Fruit fly (Drosophila melanogaster) whole organism, embryonic: ENCODE results near the gene CG43389.
A peak's percentile ranks its signal among the peaks of the same experiment; 100 is the strongest.

Source experiments
- Abd-B ChIP-seq: fragments of 200-800 bp; sonication (Bioruptor generic); optimal IDR thresholded peaks from 2 replicates; lab custom pipeline; 2018; ENCODE audit warnings: missing biosample characterization, mild to moderate bottlenecking, missing genetic modification characterization, moderate library complexity
- Atf-2 ChIP-seq: fragments of 200-800 bp; sonication (Bioruptor generic); optimal IDR thresholded peaks from 2 replicates; lab custom pipeline; 2016; ENCODE audit warnings: missing biosample characterization, missing genetic modification characterization
- C15 ChIP-seq: fragments of 200-800 bp; sonication (Bioruptor generic); IDR thresholded peaks from 3 replicates; pipeline ENCODE4 v1.3.6; 2022; ENCODE audit warnings: missing biosample characterization, missing genetic modification characterization
- CG10543 ChIP-seq: fragments of 200-800 bp; sonication (Bioruptor generic); optimal IDR thresholded peaks from 3 replicates; lab custom pipeline; 2017; ENCODE audit warnings: missing biosample characterization, mild to moderate bottlenecking, missing genetic modification characterization, moderate library complexity
- CG11696 ChIP-seq: fragments of 200-800 bp; sonication (Bioruptor generic); IDR thresholded peaks from 2 replicates; pipeline ENCODE4 v1.3.6; 2022; ENCODE audit warnings: missing biosample characterization, missing genetic modification characterization
- CG16779 ChIP-seq: fragments of 200-800 bp; sonication (Bioruptor generic); IDR thresholded peaks from 2 replicates; pipeline ENCODE4 v1.3.6; 2022; ENCODE audit warnings: missing biosample characterization, missing genetic modification characterization
- CG16813 ChIP-seq: fragments of 200-800 bp; sonication (Bioruptor generic); IDR thresholded peaks from 3 replicates; pipeline ENCODE4 v1.3.6; 2022; ENCODE audit warnings: missing biosample characterization, missing genetic modification characterization; ENCODE audit not compliant: partially characterized antibody
- CG17359 ChIP-seq: fragments of 200-800 bp; sonication (Bioruptor generic); optimal IDR thresholded peaks from 3 replicates; lab custom pipeline; 2018; ENCODE audit warnings: missing biosample characterization, mild to moderate bottlenecking, missing genetic modification characterization, moderate library complexity
- CG17802 ChIP-seq: fragments of 200-800 bp; sonication (Bioruptor generic); optimal IDR thresholded peaks from 2 replicates; lab custom pipeline; 2018; ENCODE audit warnings: missing biosample characterization, mild to moderate bottlenecking, missing genetic modification characterization, moderate library complexity
- CG17829 ChIP-seq: fragments of 200-800 bp; optimal IDR thresholded peaks from 2 replicates; lab custom pipeline; 2019; ENCODE audit warnings: missing biosample characterization, mild to moderate bottlenecking, missing genetic modification characterization, moderate library complexity
- CG1792 ChIP-seq: fragments of 200-800 bp; sonication (Bioruptor generic); optimal IDR thresholded peaks from 2 replicates; lab custom pipeline; 2016; ENCODE audit warnings: missing biosample characterization, missing genetic modification characterization
- CG2202 ChIP-seq: fragments of 200-800 bp; sonication (Bioruptor generic); optimal IDR thresholded peaks from 2 replicates; lab custom pipeline; 2018; ENCODE audit warnings: missing biosample characterization, mild to moderate bottlenecking, missing genetic modification characterization
- CG2712 ChIP-seq: fragments of 200-800 bp; optimal IDR thresholded peaks from 3 replicates; lab custom pipeline; 2019; ENCODE audit warnings: missing biosample characterization, mild to moderate bottlenecking, missing genetic modification characterization, moderate library complexity
- CG4328 ChIP-seq: fragments of 200-800 bp; sonication (Bioruptor generic); optimal IDR thresholded peaks from 3 replicates; lab custom pipeline; 2017; ENCODE audit warnings: missing biosample characterization, missing genetic modification reagents, missing genetic modification characterization
- CG5245 ChIP-seq: fragments of 200-800 bp; sonication (Bioruptor generic); optimal IDR thresholded peaks from 3 replicates; lab custom pipeline; 2016; ENCODE audit warnings: missing biosample characterization, missing genetic modification characterization
- CG8359 ChIP-seq: fragments of 200-800 bp; sonication (Bioruptor generic); optimal IDR thresholded peaks from 2 replicates; lab custom pipeline; 2017; ENCODE audit warnings: missing biosample characterization, mild to moderate bottlenecking, missing genetic modification characterization, borderline replicate concordance
- CG8388 ChIP-seq: fragments of 200-800 bp; sonication (Bioruptor generic); optimal IDR thresholded peaks from 2 replicates; lab custom pipeline; 2019; ENCODE audit warnings: missing biosample characterization, mild to moderate bottlenecking, missing genetic modification characterization, moderate library complexity
- CG8478 ChIP-seq: fragments of >200 bp; optimal IDR thresholded peaks from 2 replicates; lab custom pipeline; 2018
- CHES-1-like ChIP-seq: fragments of 200-800 bp; sonication (Bioruptor generic); optimal IDR thresholded peaks from 2 replicates; lab custom pipeline; 2016; ENCODE audit warnings: missing biosample characterization, missing genetic modification characterization
- Camta ChIP-seq: fragments of 200-800 bp; sonication (Bioruptor generic); optimal IDR thresholded peaks from 2 replicates; lab custom pipeline; 2016; ENCODE audit warnings: missing biosample characterization, missing genetic modification characterization
- D19A ChIP-seq: fragments of 200-800 bp; optimal IDR thresholded peaks from 3 replicates; lab custom pipeline; 2019; ENCODE audit warnings: missing biosample characterization, mild to moderate bottlenecking, missing genetic modification characterization, moderate library complexity
- Hmx ChIP-seq: fragments of 200-800 bp; sonication (Bioruptor generic); optimal IDR thresholded peaks from 2 replicates; lab custom pipeline; 2016; ENCODE audit warnings: missing biosample characterization, missing genetic modification characterization
- MTF-1 ChIP-seq: fragments of 200-800 bp; sonication (Bioruptor generic); optimal IDR thresholded peaks from 2 replicates; lab custom pipeline; 2018; ENCODE audit warnings: missing biosample characterization, mild to moderate bottlenecking, missing genetic modification characterization, borderline replicate concordance
- Nf-YB ChIP-seq: fragments of 200-800 bp; sonication (Bioruptor generic); optimal IDR thresholded peaks from 3 replicates; lab custom pipeline; 2019; ENCODE audit warnings: missing biosample characterization, mild to moderate bottlenecking, missing genetic modification characterization, moderate library complexity
- Rx ChIP-seq: fragments of 200-800 bp; sonication (Bioruptor generic); IDR thresholded peaks from 2 replicates; pipeline ENCODE4 v1.3.6; 2022; ENCODE audit warnings: missing biosample characterization, missing genetic modification characterization
- ab ChIP-seq: fragments of 200-800 bp; sonication (Bioruptor generic); optimal IDR thresholded peaks from 2 replicates; lab custom pipeline; 2016; ENCODE audit warnings: missing biosample characterization, missing genetic modification characterization
- aop ChIP-seq: fragments of 200-800 bp; sonication (Bioruptor generic); IDR thresholded peaks from 2 replicates; pipeline ENCODE4 v1.3.6; 2022; ENCODE audit warnings: missing biosample characterization, missing genetic modification characterization
- ato ChIP-seq: fragments of 200-800 bp; sonication (Bioruptor generic); IDR thresholded peaks from 2 replicates; pipeline ENCODE4 v1.3.6; 2022; ENCODE audit warnings: missing biosample characterization, missing genetic modification characterization; ENCODE audit not compliant: partially characterized antibody
- bsh ChIP-seq, 2 experiments: fragments of 200-800 bp; sonication (Bioruptor generic); optimal IDR thresholded peaks; 2 replicates each; lab custom pipeline; 2017 to 2018; ENCODE audit warnings: mild to moderate bottlenecking in 2 of 2, missing biosample characterization in 2 of 2, missing genetic modification characterization in 2 of 2, moderate library complexity in 1 of 2
- cad ChIP-seq: fragments of >200 bp; optimal IDR thresholded peaks from 2 replicates; lab custom pipeline; 2017; ENCODE audit warnings: missing biosample characterization, missing genetic modification characterization
- eyg ChIP-seq: fragments of 200-800 bp; sonication (Bioruptor generic); optimal IDR thresholded peaks from 3 replicates; lab custom pipeline; 2016; ENCODE audit warnings: missing biosample characterization, missing genetic modification characterization
- gem ChIP-seq: fragments of 200-800 bp; sonication (Bioruptor generic); optimal IDR thresholded peaks from 2 replicates; lab custom pipeline; 2019; ENCODE audit warnings: missing biosample characterization, mild to moderate bottlenecking, missing genetic modification characterization, moderate library complexity
- gsb-n ChIP-seq: fragments of 200-800 bp; sonication (Bioruptor generic); optimal IDR thresholded peaks from 3 replicates; lab custom pipeline; 2018; ENCODE audit warnings: missing biosample characterization, mild to moderate bottlenecking, missing genetic modification characterization
- jumu ChIP-seq: fragments of 200-800 bp; sonication (Bioruptor generic); optimal IDR thresholded peaks from 3 replicates; lab custom pipeline; 2016; ENCODE audit warnings: missing biosample characterization, missing genetic modification characterization
- lola ChIP-seq, 3 experiments: fragments of >200 bp in 2 of 3; fragments of 200-800 bp in 1 of 3; sonication (Bioruptor generic) in 1 of 3; optimal IDR thresholded peaks; 2 replicates each; lab custom pipeline; 2017 to 2019; ENCODE audit warnings: missing biosample characterization in 3 of 3, missing genetic modification characterization in 3 of 3, mild to moderate bottlenecking in 1 of 3, moderate library complexity in 1 of 3
- oc ChIP-seq: fragments of 200-800 bp; sonication (Bioruptor generic); optimal IDR thresholded peaks from 2 replicates; lab custom pipeline; 2018; ENCODE audit warnings: missing biosample characterization, mild to moderate bottlenecking, missing genetic modification characterization, moderate library complexity
- org-1 ChIP-seq: fragments of 200-800 bp; sonication (Bioruptor generic); optimal IDR thresholded peaks from 2 replicates; lab custom pipeline; 2017; ENCODE audit warnings: missing biosample characterization, missing genetic modification characterization
- pan ChIP-seq, 4 experiments: fragments of >200 bp in 3 of 4; fragments of 200-800 bp in 1 of 4; sonication (Bioruptor generic) in 1 of 4; optimal IDR thresholded peaks in 3 of 4; IDR thresholded peaks in 1 of 4; 2 replicates each; pipeline versions ENCODE4 v1.3.6 to Lab custom; 2017 to 2022; ENCODE audit warnings: missing biosample characterization in 2 of 4, missing genetic modification characterization in 2 of 4, mixed read lengths in 1 of 4
- pfk ChIP-seq: fragments of 200-800 bp; sonication (Bioruptor generic); optimal IDR thresholded peaks from 2 replicates; lab custom pipeline; 2018; ENCODE audit warnings: missing biosample characterization, mild to moderate bottlenecking, missing genetic modification characterization, moderate library complexity
- prd ChIP-seq, 3 experiments: fragments of >200 bp in 2 of 3; fragments of 200-800 bp in 1 of 3; sonication (Bioruptor generic) in 1 of 3; optimal IDR thresholded peaks in 2 of 3; IDR thresholded peaks in 1 of 3; 2 replicates in 2 of 3; 3 replicates in 1 of 3; pipeline versions ENCODE4 v1.3.6 to Lab custom; 2017 to 2022; ENCODE audit warnings: missing biosample characterization in 1 of 3, missing genetic modification characterization in 1 of 3
- sens-2 ChIP-seq: fragments of 200-800 bp; sonication (Bioruptor generic); IDR thresholded peaks from 2 replicates; pipeline ENCODE4 v1.3.6; 2022; ENCODE audit warnings: missing biosample characterization, missing genetic modification characterization
- sima ChIP-seq: fragments of 200-800 bp; sonication (Bioruptor generic); optimal IDR thresholded peaks from 2 replicates; lab custom pipeline; 2016; ENCODE audit warnings: missing biosample characterization, missing genetic modification characterization
- slbo ChIP-seq: fragments of 200-800 bp; sonication (Bioruptor generic); IDR thresholded peaks from 2 replicates; pipeline ENCODE4 v1.3.6; 2022; ENCODE audit warnings: missing biosample characterization, missing genetic modification characterization
- sqz ChIP-seq: fragments of 200-800 bp; sonication (Bioruptor generic); optimal IDR thresholded peaks from 3 replicates; lab custom pipeline; 2018; ENCODE audit warnings: missing biosample characterization, mild to moderate bottlenecking, missing genetic modification characterization
- stc ChIP-seq: fragments of 200-800 bp; sonication (Bioruptor generic); IDR thresholded peaks from 2 replicates; pipeline ENCODE4 v1.3.6; 2022; ENCODE audit warnings: missing biosample characterization, missing genetic modification characterization
- vfl ChIP-seq: fragments of 200-800 bp; sonication (Bioruptor generic); optimal IDR thresholded peaks from 2 replicates; lab custom pipeline; 2016; ENCODE audit warnings: missing biosample characterization, missing genetic modification characterization
- vvl ChIP-seq: fragments of 200-800 bp; sonication (Bioruptor generic); IDR thresholded peaks from 2 replicates; pipeline ENCODE4 v1.3.6; 2022; ENCODE audit warnings: missing biosample characterization, missing genetic modification characterization

CG43389 gene

DNA sequence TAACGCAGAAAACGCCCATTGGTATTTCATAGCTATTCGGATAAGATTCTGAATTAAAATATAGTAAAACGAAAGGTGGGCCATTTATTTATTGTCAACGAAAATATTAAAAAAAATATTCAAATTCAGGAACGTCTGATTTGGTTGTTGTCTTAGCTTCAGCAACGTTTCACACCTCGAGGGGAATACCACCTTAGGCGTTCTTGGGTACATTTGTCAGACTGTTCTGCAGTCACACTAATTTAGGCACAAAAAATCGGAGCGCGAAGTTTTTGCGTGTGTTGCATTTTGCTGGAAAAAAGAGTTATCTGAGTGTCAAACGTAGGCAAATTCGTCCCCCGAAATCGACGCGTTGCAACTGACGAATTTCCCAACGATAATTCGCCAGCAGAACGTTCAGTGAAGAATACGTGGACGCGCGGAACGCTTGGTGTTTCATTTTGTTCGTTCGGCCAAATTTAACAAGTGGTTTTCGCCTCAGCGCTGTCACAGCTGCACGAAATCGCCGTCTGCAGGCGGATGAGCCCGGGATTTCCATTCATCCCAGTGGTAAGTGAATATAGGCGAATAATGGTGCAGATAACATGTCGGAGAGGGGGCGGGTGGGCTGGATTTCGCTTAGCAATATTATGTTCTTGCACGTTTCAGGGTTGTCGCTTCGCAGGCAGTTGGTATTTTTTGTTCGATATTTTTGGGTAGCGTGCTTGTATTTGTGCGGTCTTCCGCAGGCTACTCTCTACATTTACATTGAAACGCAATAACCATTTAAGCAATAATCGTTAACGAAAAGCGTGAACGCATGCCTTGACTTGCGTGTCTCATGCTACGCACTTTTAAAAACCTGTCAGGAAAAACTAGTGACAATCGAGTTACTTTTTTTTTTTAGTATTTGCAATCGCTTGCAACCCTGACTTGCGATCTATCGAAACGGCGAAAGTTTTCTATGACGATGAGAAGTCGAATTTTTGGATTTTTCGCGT is 22.8 kb upstream of the CG43389 start, which contains the start of gene Larp4B (continued):
- no peak for TF ChIP-seq CG2202 (tag; lab: Kevin White, UChicago)
- no peak for TF ChIP-seq bsh (GFP tag; optimal IDR thresholded peaks at IDR 0.05; lab: Kevin White, UChicago)
- TF ChIP-seq Atf-2 (GFP tag; lab: Kevin White, UChicago): no peak
- no peak for TF ChIP-seq Rx (GFP tag; lab: Robert Waterston, UW)
- no peak for TF ChIP-seq gsb-n (tag; lab: Kevin White, UChicago)
- no peak for TF ChIP-seq C15
- TF ChIP-seq vvl: peak; percentile 84
- peak; percentile 4 for TF ChIP-seq jumu (GFP tag; lab: Kevin White, UChicago)
- TF ChIP-seq CG17359 (tag; lab: Kevin White, UChicago): no peak
- peak; percentile 35; the same call in 1 of the 2 replicates for TF ChIP-seq slbo (GFP tag; lab: Robert Waterston, UW)
- no peak for TF ChIP-seq ab (GFP tag; lab: Kevin White, UChicago)
- TF ChIP-seq cad (GFP tag; lab: Kevin White, UChicago): no peak
- TF ChIP-seq Nf-YB: no peak
- TF ChIP-seq lola (GFP tag; optimal IDR thresholded peaks at IDR 0.05; lab: Kevin White, UChicago): no peak
- peak; percentile 19 for TF ChIP-seq CG2712 (tag; lab: Kevin White, UChicago)
- no peak for TF ChIP-seq CG16779 (GFP tag; lab: Robert Waterston, UW)
- TF ChIP-seq oc (tag; lab: Kevin White, UChicago): no peak
- no peak for TF ChIP-seq aop
- TF ChIP-seq Camta: no peak
- TF ChIP-seq D19A (tag; lab: Kevin White, UChicago): no peak
- peak; percentile 25 for TF ChIP-seq CHES-1-like (GFP tag; lab: Kevin White, UChicago)
- TF ChIP-seq pfk (GFP tag; lab: Kevin White, UChicago): peak; percentile 91
- TF ChIP-seq Abd-B: no peak
- TF ChIP-seq CG16813: peak; percentile 72
- no peak for TF ChIP-seq CG17802 (tag; lab: Kevin White, UChicago)
- no peak for TF ChIP-seq CG10543 (GFP tag; lab: Kevin White, UChicago)
- TF ChIP-seq CG17829 (tag; lab: Kevin White, UChicago): peak; percentile 22
- no peak for TF ChIP-seq sens-2 (GFP tag; lab: Robert Waterston, UW)
- no peak for TF ChIP-seq gem (tag; lab: Kevin White, UChicago)
- TF ChIP-seq stc (GFP tag; lab: Robert Waterston, UW): no peak
- TF ChIP-seq Hmx (GFP tag; lab: Kevin White, UChicago): no peak
- no peak for TF ChIP-seq pan (optimal IDR thresholded peaks at IDR 0.05; lab: Kevin White, UChicago)
- TF ChIP-seq pan (GFP tag; optimal IDR thresholded peaks at IDR 0.05 in 1 of 2, IDR thresholded peaks at IDR 0.05 in 1 of 2): no peak
- TF ChIP-seq CG8359 (GFP tag; lab: Kevin White, UChicago): no peak
- no peak for TF ChIP-seq CG8388 (GFP tag; lab: Kevin White, UChicago)
- TF ChIP-seq MTF-1 (GFP tag; lab: Kevin White, UChicago): no peak
- TF ChIP-seq CG11696: no peak
- TF ChIP-seq vfl (GFP tag; lab: Kevin White, UChicago): no peak
- TF ChIP-seq eyg (GFP tag; lab: Kevin White, UChicago): no peak
- TF ChIP-seq sqz: peak; percentile 77
- no peak for TF ChIP-seq CG5245 (GFP tag; lab: Kevin White, UChicago)
- no peak for TF ChIP-seq CG1792 (GFP tag; lab: Kevin White, UChicago)
- peak; percentile 56 for TF ChIP-seq CG8478
- TF ChIP-seq prd (optimal IDR thresholded peaks at IDR 0.05; lab: Kevin White, UChicago): no peak
- TF ChIP-seq prd (GFP tag; IDR thresholded peaks at IDR 0.05; lab: Robert Waterston, UW): no peak
- TF ChIP-seq ato: peak; percentile 21; the same call in 1 of the 2 replicates
- no peak for TF ChIP-seq sima (GFP tag; lab: Kevin White, UChicago)
- no peak for TF ChIP-seq org-1 (GFP tag; lab: Kevin White, UChicago)
- TF ChIP-seq CG4328 (GFP tag; lab: Kevin White, UChicago): no peak
